Worm (Caenorhabditis elegans) whole organism, young adult: ENCODE data around the gene str-61.

Source experiments
- F23B12.7 ChIP-seq: sonication (generic microtip); optimal IDR thresholded peaks from 2 replicates; lab custom pipeline; 2017; ENCODE audit warnings: missing genetic modification characterization, mild to moderate bottlenecking, missing compliant biosample characterization, antibody characterized with exemption, moderate library complexity; ENCODE audit not compliant: insufficient read depth
- F52B5.7 ChIP-seq: sonication (generic microtip); optimal IDR thresholded peaks from 2 replicates; lab custom pipeline; 2016; ENCODE audit warnings: mild to moderate bottlenecking, missing genetic modification characterization, missing compliant biosample characterization
- dpl-1 ChIP-seq: fragments of 150-350 bp; optimal IDR thresholded peaks from 2 replicates; lab custom pipeline; 2014; ENCODE audit warnings: missing biosample characterization, missing genetic modification reagents, missing genetic modification characterization
- hlh-26 ChIP-seq: fragments of 200-800 bp; sonication (Bioruptor generic); conservative IDR thresholded peaks from 2 replicates; pipeline ENCODE4 v1.3.6; 2022; ENCODE audit warnings: missing genetic modification reagents, missing genetic modification characterization, missing compliant biosample characterization
- lin-54 ChIP-seq: fragments of 200-800 bp; sonication (Bioruptor generic); optimal IDR thresholded peaks from 2 replicates; lab custom pipeline; 2018; ENCODE audit warnings: mild to moderate bottlenecking, missing genetic modification characterization, missing compliant biosample characterization
- pha-4 ChIP-seq: fragments of 150-350 bp; sonication (generic microtip); optimal IDR thresholded peaks from 2 replicates; lab custom pipeline; 2014; ENCODE audit warnings: missing biosample characterization, missing genetic modification reagents, missing genetic modification characterization
- snpc-3.4 ChIP-seq: sonication (generic microtip); optimal IDR thresholded peaks from 2 replicates; lab custom pipeline; 2017; ENCODE audit warnings: missing genetic modification characterization, mild to moderate bottlenecking, missing compliant biosample characterization, antibody characterized with exemption, moderate library complexity, missing genotype, missing genetic modification reagents

- TF ChIP-seq hlh-26 (no peak), dpl-1 (GFP tag; lab: Kevin White, UChicago) (no peak), pha-4 (tag; lab: Kevin White, UChicago) (no peak), snpc-3.4 (tag; lab: Kevin White, UChicago) (no peak), F23B12.7 (tag; lab: Kevin White, UChicago) (no peak), F52B5.7 (no peak), lin-54 (GFP tag; lab: Kevin White, UChicago) (no peak)
These were observed 24.7 kb downstream of the str-61 start, which contains the start of gene W06G6.9 for ce11 chrV:16646372-16646771.
